Fruit fly (Drosophila melanogaster) S2 (cell line): ENCODE measurements around the gene CG15172.

Experiments used
- CG8478 ChIP-seq: fragments of >200 bp; optimal IDR thresholded peaks from 2 replicates; lab custom pipeline; 2018
- CTCF ChIP-seq, 2 experiments: fragments of >200 bp; optimal IDR thresholded peaks; 2 replicates each; lab custom pipeline; 2018

- TF ChIP-seq CTCF (optimal IDR thresholded peaks at IDR 0.05; lab: Kevin White, UChicago), result no peak
- no peak for TF ChIP-seq CG8478
Measured at dm6 chr2L:19048912-19049311, 26.7 kb downstream of the CG15172 start, which contains the start of gene CG10470.
